Worm (Caenorhabditis elegans) whole organism, L4/young adult: Measurements from ENCODE around the gene fbxa-183.

Experiments used
- W03F9.2 ChIP-seq: fragments of 150-350 bp; optimal IDR thresholded peaks from 2 replicates; lab custom pipeline; 2014; ENCODE audit warnings: missing biosample characterization, missing genetic modification characterization
- dao-5 ChIP-seq: sonication (generic microtip); optimal IDR thresholded peaks from 2 replicates; lab custom pipeline; 2016; ENCODE audit warnings: missing genotype, missing genetic modification characterization, moderate library complexity, missing compliant biosample characterization
- him-1 ChIP-seq: sonication (generic microtip); optimal IDR thresholded peaks from 2 replicates; lab custom pipeline; 2016; ENCODE audit warnings: missing genotype, missing genetic modification reagents, missing genetic modification characterization, missing compliant biosample characterization

- TF ChIP-seq dao-5 (tag; lab: Kevin White, UChicago), result no peak
- no peak for TF ChIP-seq him-1 (tag; lab: Kevin White, UChicago)
- TF ChIP-seq W03F9.2 (tag; lab: Kevin White, UChicago), result no peak
Observed at ce11 chrV:5799373-5799772, 16.8 kb upstream of the fbxa-183 start, which contains the start of gene cyn-17.
